Worm (Caenorhabditis elegans): ENCODE results near the gene tra-4.

ce11 chrX:2820148-2820547, 37.3 kb downstream of the tra-4 start, which contains the start of gene tsp-6:
- TF ChIP-seq cog-1 (tag; optimal IDR thresholded peaks at IDR 0.05) (no peak), med-1 (GFP tag; optimal IDR thresholded peaks at IDR 0.05; ENCODE audit: insufficient read depth) (no peak)

Data from whole organism, midembryonic.